Worm (Caenorhabditis elegans): ENCODE measurements around the gene srsx-3.

Gene srsx-3

ce11 chrV:7937152-7937551 lies at the start of gene srsx-3:
srsx-3 (minus strand) TSS chrV:7937252.
- TF ChIP-seq ets-7 (tag; optimal IDR thresholded peaks at IDR 0.05) (no peak), scrt-1 (GFP tag; IDR thresholded peaks at IDR 0.05) (no peak), sea-1 (GFP tag; conservative IDR thresholded peaks at IDR 0.05) (no peak), flt-1 (GFP tag; IDR thresholded peaks at IDR 0.05) (no peak), F13C5.2 (tag; optimal IDR thresholded peaks at IDR 0.05) (no peak), tbx-37 (GFP tag; conservative IDR thresholded peaks at IDR 0.05) (no peak), ceh-13 (GFP tag; optimal IDR thresholded peaks at IDR 0.05) (no peak), hmg-4 (GFP tag; optimal IDR thresholded peaks at IDR 0.05) (no peak), tbx-11 (GFP tag; IDR thresholded peaks at IDR 0.05) (no peak), hmbx-1 (tag; optimal IDR thresholded peaks at IDR 0.05) (no peak), ama-1 (optimal IDR thresholded peaks at IDR 0.05) (no peak), aly-1 (tag; optimal IDR thresholded peaks at IDR 0.05) (no peak), hnd-1 (tag; optimal IDR thresholded peaks at IDR 0.05) (no peak), B0310.2 (tag; optimal IDR thresholded peaks at IDR 0.05) (no peak), pes-1 (GFP tag; IDR thresholded peaks at IDR 0.05) (no peak), tra-4 (tag; optimal IDR thresholded peaks at IDR 0.05) (no peak), ceh-36 (tag; optimal IDR thresholded peaks at IDR 0.05) (no peak)

DNA sequence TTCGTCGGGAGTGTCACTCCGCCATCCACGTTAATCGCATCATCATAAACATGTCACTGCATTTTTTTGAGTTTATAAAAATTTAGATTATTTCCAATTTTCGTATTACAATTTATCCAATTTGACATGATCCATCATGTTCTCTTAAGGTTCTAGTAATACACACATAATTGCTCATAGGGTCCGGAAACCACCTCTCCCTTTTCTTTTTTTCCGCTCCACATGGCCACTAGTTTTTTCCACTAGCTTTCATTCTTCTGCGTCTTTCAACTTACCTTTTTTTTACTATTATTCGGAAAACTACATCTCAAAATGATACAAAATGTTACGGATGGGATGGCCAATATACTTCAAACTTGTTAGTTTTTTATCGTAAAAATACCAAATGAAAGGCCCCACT lies 48.8 kb upstream of the srsx-3 start, which contains the start of gene Y97E10AL.1:
Gene Y97E10AL.1, plus strand, starts transcription at position 301 of the 400 bp plus-strand sequence.
- TF ChIP-seq hnd-1 (tag; optimal IDR thresholded peaks at IDR 0.05), result no peak
- TF ChIP-seq flt-1 (GFP tag; IDR thresholded peaks at IDR 0.05), result no peak
- TF ChIP-seq hmg-4 (GFP tag; optimal IDR thresholded peaks at IDR 0.05), result no peak
- TF ChIP-seq tbx-11 (GFP tag; IDR thresholded peaks at IDR 0.05), result no peak
- no peak for TF ChIP-seq aly-1 (tag; optimal IDR thresholded peaks at IDR 0.05)
- no peak for TF ChIP-seq ets-7 (tag; optimal IDR thresholded peaks at IDR 0.05)
- no peak for TF ChIP-seq hmbx-1 (tag; optimal IDR thresholded peaks at IDR 0.05)
- no peak for TF ChIP-seq scrt-1 (GFP tag; IDR thresholded peaks at IDR 0.05)

DNA sequence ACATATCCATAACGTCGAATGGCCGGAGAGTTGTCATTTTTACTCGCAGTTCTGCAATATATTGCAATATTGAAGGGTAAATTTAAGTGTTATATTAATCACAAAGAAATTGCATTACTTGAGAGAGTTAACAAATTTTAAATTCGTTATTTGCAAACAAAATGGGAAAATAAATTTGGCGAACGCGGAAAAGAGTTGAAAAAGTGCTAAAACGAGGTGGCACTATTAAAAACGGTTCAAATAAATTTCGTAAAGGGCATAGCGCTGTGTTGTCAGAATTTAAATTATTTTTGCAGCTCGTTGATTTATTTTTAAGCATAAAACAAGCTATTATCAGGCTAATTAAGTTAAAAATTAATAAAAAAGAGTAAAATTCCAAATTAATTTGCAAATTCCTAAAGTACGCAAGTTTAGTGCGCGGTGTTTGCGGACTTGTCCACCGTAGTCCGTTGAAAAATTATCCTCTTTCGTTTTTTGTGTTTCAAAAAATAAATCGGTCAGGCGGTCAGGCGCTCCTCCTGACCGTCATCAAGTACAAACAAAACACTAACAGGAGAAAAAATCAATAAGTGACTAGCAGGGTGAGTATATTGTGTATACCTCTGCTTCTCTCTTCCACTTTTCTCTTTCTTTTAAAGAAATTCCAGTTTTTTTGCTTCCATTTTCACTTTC lies 46.5 kb upstream of the srsx-3 start, which contains the start of the genes natb-1 and abhd-12:
Gene natb-1, minus strand, starts transcription at position 51 of the 672 bp plus-strand sequence.
Gene abhd-12, plus strand, starts transcription at position 499 of the 672 bp plus-strand sequence.
- no peak for TF ChIP-seq B0310.2 (tag; optimal IDR thresholded peaks at IDR 0.05)
- no peak for TF ChIP-seq tra-4 (tag; optimal IDR thresholded peaks at IDR 0.05)
- TF ChIP-seq hmbx-1 (tag; optimal IDR thresholded peaks at IDR 0.05), result no peak
- no peak for TF ChIP-seq flt-1 (GFP tag; IDR thresholded peaks at IDR 0.05)
- TF ChIP-seq sea-1 (GFP tag; conservative IDR thresholded peaks at IDR 0.05), result no peak
- no peak for TF ChIP-seq pes-1 (GFP tag; IDR thresholded peaks at IDR 0.05)
- TF ChIP-seq tbx-37 (GFP tag; conservative IDR thresholded peaks at IDR 0.05), result no peak
- no peak for TF ChIP-seq F13C5.2 (tag; optimal IDR thresholded peaks at IDR 0.05)
- no peak for TF ChIP-seq hmg-4 (GFP tag; optimal IDR thresholded peaks at IDR 0.05)
- TF ChIP-seq ceh-36 (tag; optimal IDR thresholded peaks at IDR 0.05), result no peak
- no peak for TF ChIP-seq hnd-1 (tag; optimal IDR thresholded peaks at IDR 0.05)
- no peak for TF ChIP-seq ets-7 (tag; optimal IDR thresholded peaks at IDR 0.05)

DNA sequence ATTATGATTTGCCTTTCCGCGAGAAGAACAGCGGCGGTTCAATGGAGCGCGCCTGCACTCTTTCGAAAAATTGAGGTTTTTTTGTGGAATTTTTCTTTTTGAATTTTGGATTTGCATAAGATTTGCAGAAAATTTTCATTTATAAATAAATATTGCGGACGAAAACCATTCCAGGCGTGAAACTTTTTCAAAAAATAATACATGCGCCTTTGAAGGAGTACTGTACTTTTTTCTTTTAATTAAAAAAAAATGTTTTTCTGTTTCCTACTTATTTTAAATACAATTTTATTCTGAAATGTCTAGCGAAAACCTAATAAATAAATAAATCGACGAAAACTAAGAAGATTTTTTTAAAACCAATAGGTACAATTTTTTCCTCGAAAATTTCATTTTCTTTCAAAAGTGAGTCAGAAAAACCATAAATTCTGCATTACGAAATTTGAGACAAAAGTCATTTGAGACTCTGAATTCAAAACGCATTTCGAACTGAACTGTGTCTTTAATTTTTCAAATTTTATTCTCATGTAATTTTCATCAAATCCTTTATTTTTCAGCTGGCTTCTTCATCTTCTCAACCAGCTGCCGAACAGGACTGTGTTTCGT lies 44.0 kb upstream of the srsx-3 start, which contains the start of gene F26D11.1:
Gene F26D11.1, plus strand, starts transcription at position 553 of the 603 bp plus-strand sequence.
- no peak for TF ChIP-seq tbx-11 (GFP tag; IDR thresholded peaks at IDR 0.05)
- no peak for TF ChIP-seq tbx-37 (GFP tag; conservative IDR thresholded peaks at IDR 0.05)
- no peak for TF ChIP-seq B0310.2 (tag; optimal IDR thresholded peaks at IDR 0.05)
- TF ChIP-seq F13C5.2 (tag; optimal IDR thresholded peaks at IDR 0.05), result no peak
- TF ChIP-seq hmbx-1 (tag; optimal IDR thresholded peaks at IDR 0.05), result no peak
- TF ChIP-seq aly-1 (tag; optimal IDR thresholded peaks at IDR 0.05), result no peak
- no peak for TF ChIP-seq hnd-1 (tag; optimal IDR thresholded peaks at IDR 0.05)

ce11 chrV:7980370-7980987 lies 43.4 kb upstream of the srsx-3 start:
- TF ChIP-seq sea-1 (GFP tag; conservative IDR thresholded peaks at IDR 0.05) (no peak), tbx-37 (GFP tag; conservative IDR thresholded peaks at IDR 0.05) (no peak), flt-1 (GFP tag; IDR thresholded peaks at IDR 0.05) (no peak), ama-1 (optimal IDR thresholded peaks at IDR 0.05) (no peak), aly-1 (tag; optimal IDR thresholded peaks at IDR 0.05) (no peak), ets-7 (tag; optimal IDR thresholded peaks at IDR 0.05) (no peak), tra-4 (tag; optimal IDR thresholded peaks at IDR 0.05) (no peak), hmg-4 (GFP tag; optimal IDR thresholded peaks at IDR 0.05) (no peak), ceh-36 (tag; optimal IDR thresholded peaks at IDR 0.05) (no peak), hmbx-1 (tag; optimal IDR thresholded peaks at IDR 0.05) (no peak), scrt-1 (GFP tag; IDR thresholded peaks at IDR 0.05) (no peak), F13C5.2 (tag; optimal IDR thresholded peaks at IDR 0.05) (no peak), ceh-13 (GFP tag; optimal IDR thresholded peaks at IDR 0.05) (no peak), hnd-1 (tag; optimal IDR thresholded peaks at IDR 0.05) (no peak), pes-1 (GFP tag; IDR thresholded peaks at IDR 0.05) (no peak)

DNA sequence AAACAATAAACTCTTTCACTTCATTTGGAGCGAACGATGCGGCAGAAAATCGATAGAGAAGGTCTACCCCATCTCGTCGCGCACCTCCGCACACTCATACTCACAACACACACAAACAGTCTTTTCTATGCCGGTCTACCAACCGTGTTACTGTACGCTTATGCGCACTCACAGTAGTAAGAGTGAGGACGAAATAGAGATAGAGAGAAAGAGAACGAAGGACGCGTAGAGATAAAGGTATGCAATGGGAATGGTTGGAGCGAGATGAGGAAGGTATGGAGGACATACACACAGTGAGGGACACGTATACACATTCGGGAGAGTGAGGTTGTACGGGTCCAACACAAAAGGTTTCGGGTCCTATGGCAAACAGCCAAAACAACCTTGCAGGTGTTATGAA lies 41.7 kb upstream of the srsx-3 start:
- TF ChIP-seq hmg-4 (GFP tag; optimal IDR thresholded peaks at IDR 0.05), result peak; percentile 87
- peak; percentile 40; the same call in 1 of the 2 replicates for TF ChIP-seq sea-1 (GFP tag; conservative IDR thresholded peaks at IDR 0.05)
- TF ChIP-seq ceh-36 (tag; optimal IDR thresholded peaks at IDR 0.05), result peak; percentile 17
- TF ChIP-seq F13C5.2 (tag; optimal IDR thresholded peaks at IDR 0.05), result peak; percentile 38
- TF ChIP-seq scrt-1 (GFP tag; IDR thresholded peaks at IDR 0.05), result no peak
- TF ChIP-seq B0310.2 (tag; optimal IDR thresholded peaks at IDR 0.05), result peak; percentile 74
- TF ChIP-seq flt-1 (GFP tag; IDR thresholded peaks at IDR 0.05), result no peak

All from whole organism, early embryonic.